Worm (Caenorhabditis elegans) whole organism, L4 larva: ENCODE data around the gene C54F6.5.
"Not testable (repeated sequence)": the region's sequence is repeated elsewhere in the genome, so short reads cannot be mapped to it uniquely, and the experiment has no call there.

Experiments used
- F26F4.8 ChIP-seq: fragments of 200-800 bp; sonication (Bioruptor generic); conservative IDR thresholded peaks from 2 replicates; pipeline ENCODE4 v1.3.6; 2022; ENCODE audit warnings: missing genetic modification characterization, missing compliant biosample characterization
- F44E2.7 ChIP-seq: fragments of 200-800 bp; sonication (Bioruptor generic); IDR thresholded peaks from 2 replicates; pipeline ENCODE4 v2.1.2; 2022; ENCODE audit warnings: missing genetic modification characterization, missing compliant biosample characterization
- Y48G9A.11 ChIP-seq: fragments of 200-800 bp; sonication (Bioruptor generic); IDR thresholded peaks from 2 replicates; pipeline ENCODE4 v1.3.6; 2022; ENCODE audit warnings: missing genetic modification reagents, missing genetic modification characterization, missing compliant biosample characterization
- aha-1 ChIP-seq: fragments of 150-350 bp; peaks from one replicate; lab custom pipeline; 2014; ENCODE audit warnings: missing biosample characterization, missing genetic modification characterization
- ceh-20 ChIP-seq: fragments of 200-800 bp; sonication (Bioruptor generic); IDR thresholded peaks from 2 replicates; pipeline ENCODE4 v1.3.6; 2022; ENCODE audit warnings: missing genetic modification reagents, missing genetic modification characterization, missing compliant biosample characterization
- ceh-28 ChIP-seq: fragments of 150-350 bp; optimal IDR thresholded peaks from 2 replicates; lab custom pipeline; 2014; ENCODE audit warnings: missing biosample characterization, missing genetic modification reagents, missing genetic modification characterization
- ceh-32 ChIP-seq: sonication (generic microtip); optimal IDR thresholded peaks from 2 replicates; lab custom pipeline; 2016; ENCODE audit warnings: mild to moderate bottlenecking, missing genetic modification characterization, missing compliant biosample characterization; ENCODE audit not compliant: poor library complexity
- ceh-62 ChIP-seq: sonication (generic microtip); optimal IDR thresholded peaks from 2 replicates; lab custom pipeline; 2017; ENCODE audit warnings: missing biosample characterization, missing genetic modification characterization
- cey-2 ChIP-seq: sonication (generic microtip); optimal IDR thresholded peaks from 3 replicates; lab custom pipeline; 2017; ENCODE audit warnings: missing genetic modification characterization, mild to moderate bottlenecking, missing compliant biosample characterization, antibody characterized with exemption, borderline replicate concordance; ENCODE audit not compliant: insufficient read depth
- daf-19 ChIP-seq: fragments of 200-800 bp; sonication (Bioruptor generic); conservative IDR thresholded peaks from 2 replicates; pipeline ENCODE4 v1.3.6; 2022; ENCODE audit warnings: missing genetic modification characterization, missing compliant biosample characterization
- dmd-6 ChIP-seq: fragments of 200-800 bp; sonication (Bioruptor generic); IDR thresholded peaks from 2 replicates; pipeline ENCODE4 v1.3.6; 2022; ENCODE audit warnings: missing genetic modification reagents, missing genetic modification characterization, missing compliant biosample characterization
- dmd-9 ChIP-seq: fragments of 200-800 bp; sonication (Bioruptor generic); IDR thresholded peaks from 2 replicates; pipeline ENCODE4 v1.3.6; 2022; ENCODE audit warnings: missing genetic modification reagents, missing genetic modification characterization, missing compliant biosample characterization
- duxl-1 ChIP-seq: sonication (generic microtip); optimal IDR thresholded peaks from 2 replicates; lab custom pipeline; 2016; ENCODE audit warnings: mild to moderate bottlenecking, missing genetic modification characterization, moderate library complexity, missing compliant biosample characterization; ENCODE audit not compliant: poor library complexity
- dve-1 ChIP-seq: sonication (generic microtip); optimal IDR thresholded peaks from 2 replicates; lab custom pipeline; 2017; ENCODE audit warnings: antibody characterized with exemption, mild to moderate bottlenecking, missing genetic modification characterization, missing compliant biosample characterization; ENCODE audit not compliant: insufficient read depth
- egl-27 ChIP-seq: sonication (generic microtip); optimal IDR thresholded peaks from 3 replicates; lab custom pipeline; 2017; ENCODE audit warnings: missing biosample characterization, missing genetic modification reagents, missing genetic modification characterization
- hlh-11 ChIP-seq: fragments of 200-800 bp; sonication (Bioruptor generic); optimal IDR thresholded peaks from 2 replicates; lab custom pipeline; 2018; ENCODE audit warnings: mild to moderate bottlenecking, missing genetic modification characterization, missing compliant biosample characterization
- lin-13 ChIP-seq: fragments of 150-350 bp; optimal IDR thresholded peaks from 2 replicates; lab custom pipeline; 2014; ENCODE audit warnings: missing biosample characterization, missing genetic modification reagents, missing genetic modification characterization
- lin-29 ChIP-seq: fragments of 200-800 bp; sonication (Bioruptor generic); IDR thresholded peaks from 2 replicates; pipeline ENCODE4 v1.3.6; 2022; ENCODE audit warnings: missing genetic modification reagents, missing genetic modification characterization, missing compliant biosample characterization
- madf-5 ChIP-seq, 2 experiments: fragments of 200-800 bp; sonication (Bioruptor generic); IDR thresholded peaks; 2 replicates each; pipeline ENCODE4 v1.3.6; 2022; ENCODE audit warnings: missing compliant biosample characterization in 2 of 2, missing genetic modification characterization in 2 of 2
- mep-1 ChIP-seq: fragments of 150-350 bp; sonication (generic microtip); optimal IDR thresholded peaks from 3 replicates; lab custom pipeline; 2014; ENCODE audit warnings: missing biosample characterization, missing genetic modification characterization
- mxl-3 ChIP-seq: fragments of 200-800 bp; sonication (Bioruptor generic); optimal IDR thresholded peaks from 2 replicates; lab custom pipeline; 2018; ENCODE audit warnings: mild to moderate bottlenecking, missing genetic modification characterization, missing compliant biosample characterization
- nhr-11 ChIP-seq: fragments of 150-350 bp; optimal IDR thresholded peaks from 2 replicates; lab custom pipeline; 2014; ENCODE audit warnings: missing biosample characterization, missing genetic modification characterization
- nhr-25 ChIP-seq: sonication (generic microtip); optimal IDR thresholded peaks from 2 replicates; lab custom pipeline; 2017; ENCODE audit warnings: missing genetic modification characterization, mild to moderate bottlenecking, missing compliant biosample characterization, antibody characterized with exemption, moderate library complexity, borderline replicate concordance; ENCODE audit not compliant: insufficient read depth
- nhr-41 ChIP-seq: fragments of 200-800 bp; sonication (Bioruptor generic); IDR thresholded peaks from 2 replicates; pipeline ENCODE4 v1.3.6; 2022; ENCODE audit warnings: missing genetic modification reagents, missing genetic modification characterization, missing compliant biosample characterization
- pha-4 ChIP-seq, 2 experiments: fragments of 150-350 bp in 1 of 2; fragments of 200-800 bp in 1 of 2; sonication (Bioruptor generic) in 1 of 2; IDR thresholded peaks in 1 of 2; optimal IDR thresholded peaks in 1 of 2; 2 replicates each; pipeline versions ENCODE4 v1.3.6 to Lab custom; 2014 to 2022; ENCODE audit warnings: missing genetic modification characterization in 2 of 2, missing genetic modification reagents in 2 of 2, missing biosample characterization in 1 of 2, missing compliant biosample characterization in 1 of 2
- saeg-2 ChIP-seq: fragments of 200-800 bp; sonication (Bioruptor generic); IDR thresholded peaks from 2 replicates; pipeline ENCODE4 v1.3.6; 2022; ENCODE audit warnings: missing genetic modification reagents, missing genetic modification characterization, missing compliant biosample characterization
- sdz-12 ChIP-seq: fragments of 200-800 bp; sonication (Bioruptor generic); optimal IDR thresholded peaks from 2 replicates; lab custom pipeline; 2018; ENCODE audit warnings: mild to moderate bottlenecking, missing genetic modification characterization, missing compliant biosample characterization
- set-16 ChIP-seq: fragments of 200-800 bp; sonication (Bioruptor generic); IDR thresholded peaks from 2 replicates; pipeline ENCODE4 v1.3.6; 2022; ENCODE audit warnings: missing genetic modification reagents, missing genetic modification characterization, missing compliant biosample characterization
- snpc-1.2 ChIP-seq: fragments of 200-800 bp; sonication (Bioruptor generic); IDR thresholded peaks from 2 replicates; pipeline ENCODE4 v1.3.6; 2022; ENCODE audit warnings: missing genetic modification reagents, missing genetic modification characterization, missing compliant biosample characterization
- tra-1 ChIP-seq: fragments of 200-800 bp; sonication (Bioruptor generic); IDR thresholded peaks from 2 replicates; pipeline ENCODE4 v1.3.6; 2022; ENCODE audit warnings: missing genetic modification reagents, missing genetic modification characterization, missing compliant biosample characterization
- unc-62 ChIP-seq, 3 experiments: fragments of 150-350 bp in 1 of 3; sonication (generic microtip); optimal IDR thresholded peaks in 2 of 3; peaks in 1 of 3; 1 replicate in 1 of 3; 2 replicates in 2 of 3; lab custom pipeline; 2014 to 2017; ENCODE audit warnings: missing biosample characterization in 3 of 3, missing genetic modification characterization in 3 of 3, missing genetic modification reagents in 3 of 3, missing genotype in 1 of 3
- vab-7 ChIP-seq: fragments of 200-800 bp; sonication (Bioruptor generic); IDR thresholded peaks from 2 replicates; pipeline ENCODE4 v1.3.6; 2022; ENCODE audit warnings: missing genetic modification reagents, missing genetic modification characterization, missing compliant biosample characterization
- zag-1 ChIP-seq: fragments of 150-350 bp; optimal IDR thresholded peaks from 2 replicates; lab custom pipeline; 2014; ENCODE audit warnings: missing biosample characterization, missing genetic modification characterization
- zip-11 ChIP-seq: fragments of 200-800 bp; sonication (Bioruptor generic); IDR thresholded peaks from 2 replicates; pipeline ENCODE4 v1.3.6; 2022; ENCODE audit warnings: missing genetic modification characterization, missing compliant biosample characterization
- ztf-7 ChIP-seq: fragments of 150-350 bp; optimal IDR thresholded peaks from 2 replicates; lab custom pipeline; 2014; ENCODE audit warnings: missing biosample characterization, missing genetic modification characterization

C54F6.5 gene

DNA sequence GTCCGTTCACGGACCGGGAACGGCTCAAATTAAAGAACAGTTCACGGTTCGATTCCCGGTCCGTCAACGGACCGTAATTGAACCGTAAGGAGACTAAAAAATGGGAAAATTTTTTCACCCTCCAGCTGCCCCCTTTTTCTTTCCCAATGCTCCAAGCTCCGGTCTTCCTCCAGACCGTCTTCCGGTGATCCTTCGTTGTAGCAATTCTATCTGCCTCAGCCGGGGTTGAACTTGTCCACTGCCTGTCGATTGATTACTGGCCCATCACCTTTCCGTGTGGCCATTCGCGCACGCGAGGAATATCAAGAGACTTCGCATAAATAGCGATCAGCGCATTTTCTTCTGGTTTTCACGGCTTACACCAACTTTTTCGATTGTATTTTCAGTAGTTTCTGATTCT is 19.6 kb downstream of the C54F6.5 start (continued):
- TF ChIP-seq Y48G9A.11 (peak; percentile 78; the same call in 1 of the 2 replicates), ceh-20 (0 out of 2 replicates have a peak, but pooled peaks have one; percentile 59), F44E2.7 (GFP tag; lab: Robert Waterston, UW) (peak; percentile 79), nhr-41 (GFP tag; lab: Robert Waterston, UW) (peak; percentile 73; the same call in 1 of the 2 replicates), pha-4 (GFP tag; IDR thresholded peaks at IDR 0.05; lab: Robert Waterston, UW) (peak; percentile 78), madf-5 (GFP tag; IDR thresholded peaks at IDR 0.05; lab: Robert Waterston, UW) (peak in 1 of 2 experiments; percentile 76; a peak in 1 of 4 replicates), snpc-1.2 (peak; percentile 91)
- not testable (repeated sequence) for TF ChIP-seq pha-4 (tag; optimal IDR thresholded peaks at IDR 0.05; lab: Kevin White, UChicago)

- TF ChIP-seq lin-29 (no peak), dmd-9 (GFP tag; lab: Robert Waterston, UW) (no peak), duxl-1 (tag; lab: Kevin White, UChicago) (no peak), vab-7 (GFP tag; lab: Robert Waterston, UW) (no peak), hlh-11 (tag; lab: Kevin White, UChicago) (no peak), mxl-3 (no peak), sdz-12 (GFP tag; lab: Kevin White, UChicago) (no peak), mep-1 (no peak), ceh-32 (tag; lab: Kevin White, UChicago) (no peak), zip-11 (GFP tag; lab: Robert Waterston, UW) (no peak), nhr-11 (tag; lab: Kevin White, UChicago) (no peak), dve-1 (no peak), snpc-1.2 (no peak), saeg-2 (no peak), egl-27 (tag; lab: Kevin White, UChicago) (no peak), ceh-28 (tag; lab: Kevin White, UChicago) (no peak), daf-19 (GFP tag; lab: Robert Waterston, UW) (no peak)
These were observed 22.9 kb downstream of the C54F6.5 start, which contains the start of gene F19F10.3 for ce11 chrV:7551821-7552220. TSS of gene F19F10.3 (plus strand) at chrV:7552121.

ce11 chrV:7553873-7554362 is 25.0 kb downstream of the C54F6.5 start, which contains the start of gene ttr-10:
TSS of gene ttr-10 (minus strand) at chrV:7553923.
- TF ChIP-seq aha-1 = peak; percentile 1
- no peak for TF ChIP-seq dmd-6 (GFP tag; lab: Robert Waterston, UW)
- peak in 1 of 2 experiments; percentile 95 for TF ChIP-seq unc-62 (GFP tag; optimal IDR thresholded peaks at IDR 0.05 in 1 of 2; lab: Kevin White, UChicago)
- no peak for TF ChIP-seq unc-62 (tag; optimal IDR thresholded peaks at IDR 0.05; lab: Kevin White, UChicago)
- TF ChIP-seq tra-1 (GFP tag; lab: Robert Waterston, UW) = no peak
- no peak for TF ChIP-seq F26F4.8
- TF ChIP-seq nhr-25 (tag; lab: Kevin White, UChicago) = no peak
- no peak for TF ChIP-seq ztf-7
- TF ChIP-seq zag-1 (tag; lab: Kevin White, UChicago) = no peak
- no peak for TF ChIP-seq cey-2 (tag; lab: Kevin White, UChicago)
- TF ChIP-seq lin-13 (GFP tag; lab: Kevin White, UChicago) = no peak
- no peak for TF ChIP-seq nhr-11 (tag; lab: Kevin White, UChicago)
- TF ChIP-seq duxl-1 (tag; lab: Kevin White, UChicago) = no peak
- no peak for TF ChIP-seq set-16
- no peak for TF ChIP-seq ceh-62 (tag; lab: Kevin White, UChicago)
- TF ChIP-seq sdz-12 (GFP tag; lab: Kevin White, UChicago) = no peak
